Fruit fly (Drosophila melanogaster) whole organism, embryonic: Measurements from ENCODE around the gene CG7362.

ENCODE experiments used
- CG10431 ChIP-seq: fragments of 200-800 bp; sonication (Bioruptor generic); optimal IDR thresholded peaks from 3 replicates; lab custom pipeline; 2018; ENCODE audit warnings: missing biosample characterization, mild to moderate bottlenecking, missing genetic modification characterization
- CG12071 ChIP-seq: fragments of 200-800 bp; sonication (Bioruptor generic); optimal IDR thresholded peaks from 3 replicates; lab custom pipeline; 2018; ENCODE audit warnings: missing biosample characterization, mild to moderate bottlenecking, missing genetic modification characterization
- CG12299 ChIP-seq: fragments of 200-800 bp; sonication (Bioruptor generic); optimal IDR thresholded peaks from 2 replicates; lab custom pipeline; 2018; ENCODE audit warnings: missing biosample characterization, mild to moderate bottlenecking, missing genetic modification characterization
- CG14441 ChIP-seq: fragments of 200-800 bp; sonication (Bioruptor generic); IDR thresholded peaks from 2 replicates; pipeline ENCODE4 v1.3.6; 2022; ENCODE audit warnings: missing biosample characterization, missing genetic modification characterization
- CG15011 ChIP-seq: fragments of 200-800 bp; sonication (Bioruptor generic); optimal IDR thresholded peaks from 3 replicates; lab custom pipeline; 2018; ENCODE audit warnings: missing biosample characterization, mild to moderate bottlenecking, missing genetic modification characterization
- CG15514 ChIP-seq: fragments of 200-800 bp; sonication (Bioruptor generic); optimal IDR thresholded peaks from 3 replicates; lab custom pipeline; 2017; ENCODE audit warnings: missing biosample characterization, missing genetic modification characterization, mild to moderate bottlenecking, moderate library complexity, missing genetic modification reagents
- CG1602 ChIP-seq: fragments of 200-800 bp; sonication (Bioruptor generic); optimal IDR thresholded peaks from 3 replicates; lab custom pipeline; 2016; ENCODE audit warnings: missing biosample characterization, missing genetic modification characterization
- CG1603 ChIP-seq: fragments of 200-800 bp; sonication (Bioruptor generic); optimal IDR thresholded peaks from 2 replicates; lab custom pipeline; 2019; ENCODE audit warnings: missing biosample characterization, mild to moderate bottlenecking, missing genetic modification characterization, moderate library complexity
- CG17359 ChIP-seq: fragments of 200-800 bp; sonication (Bioruptor generic); optimal IDR thresholded peaks from 3 replicates; lab custom pipeline; 2018; ENCODE audit warnings: missing biosample characterization, mild to moderate bottlenecking, missing genetic modification characterization, moderate library complexity
- CG2202 ChIP-seq: fragments of 200-800 bp; sonication (Bioruptor generic); optimal IDR thresholded peaks from 2 replicates; lab custom pipeline; 2018; ENCODE audit warnings: missing biosample characterization, mild to moderate bottlenecking, missing genetic modification characterization
- CG2678 ChIP-seq: fragments of 200-800 bp; sonication (Bioruptor generic); optimal IDR thresholded peaks from 3 replicates; lab custom pipeline; 2019; ENCODE audit warnings: missing biosample characterization, mild to moderate bottlenecking, missing genetic modification characterization, moderate library complexity
- CG2712 ChIP-seq: fragments of 200-800 bp; optimal IDR thresholded peaks from 3 replicates; lab custom pipeline; 2019; ENCODE audit warnings: missing biosample characterization, mild to moderate bottlenecking, missing genetic modification characterization, moderate library complexity
- CG31224 ChIP-seq: fragments of 200-800 bp; sonication (Bioruptor generic); IDR thresholded peaks from 2 replicates; pipeline ENCODE4 v1.3.6; 2022; ENCODE audit warnings: missing biosample characterization, missing genetic modification characterization
- CG3995 ChIP-seq: fragments of 200-800 bp; sonication (Bioruptor generic); optimal IDR thresholded peaks from 3 replicates; lab custom pipeline; 2016; ENCODE audit warnings: missing biosample characterization, missing genetic modification characterization
- CG7271 ChIP-seq: fragments of 200-800 bp; sonication (Bioruptor generic); optimal IDR thresholded peaks from 2 replicates; lab custom pipeline; 2018; ENCODE audit warnings: missing biosample characterization, mild to moderate bottlenecking, missing genetic modification characterization, moderate library complexity
- CG7357 ChIP-seq: fragments of 200-800 bp; sonication (Bioruptor generic); IDR thresholded peaks from 3 replicates; pipeline ENCODE4 v1.3.6; 2022; ENCODE audit warnings: missing biosample characterization, missing genetic modification characterization
- CG8089 ChIP-seq: fragments of 200-800 bp; sonication (Bioruptor generic); optimal IDR thresholded peaks from 3 replicates; lab custom pipeline; 2016; ENCODE audit warnings: missing biosample characterization, missing genetic modification characterization
- CG8924 ChIP-seq: fragments of 200-800 bp; optimal IDR thresholded peaks from 3 replicates; lab custom pipeline; 2019; ENCODE audit warnings: missing biosample characterization, mild to moderate bottlenecking, missing genetic modification characterization, moderate library complexity
- CG9609 ChIP-seq: fragments of 200-800 bp; sonication (Bioruptor generic); optimal IDR thresholded peaks from 3 replicates; lab custom pipeline; 2016; ENCODE audit warnings: missing biosample characterization, missing genetic modification characterization
- Camta ChIP-seq: fragments of 200-800 bp; sonication (Bioruptor generic); optimal IDR thresholded peaks from 2 replicates; lab custom pipeline; 2016; ENCODE audit warnings: missing biosample characterization, missing genetic modification characterization
- Dfd ChIP-seq, 2 experiments: fragments of >200 bp; optimal IDR thresholded peaks; 2 replicates each; lab custom pipeline; 2017; ENCODE audit warnings: missing biosample characterization in 2 of 2, missing genetic modification characterization in 2 of 2
- Drgx ChIP-seq: fragments of 200-800 bp; sonication (Bioruptor generic); IDR thresholded peaks from 2 replicates; pipeline ENCODE4 v1.3.6; 2022; ENCODE audit warnings: missing biosample characterization, missing genetic modification characterization
- Fer1 ChIP-seq: fragments of 200-800 bp; sonication (Bioruptor generic); optimal IDR thresholded peaks from 2 replicates; lab custom pipeline; 2017; ENCODE audit warnings: missing biosample characterization, mild to moderate bottlenecking, missing genetic modification characterization
- H2.0 ChIP-seq: fragments of 200-800 bp; sonication (Bioruptor generic); IDR thresholded peaks from 2 replicates; pipeline ENCODE4 v1.3.6; 2022; ENCODE audit warnings: missing biosample characterization, missing genetic modification characterization
- HLH3B ChIP-seq: fragments of 200-800 bp; sonication (Bioruptor generic); IDR thresholded peaks from 2 replicates; pipeline ENCODE4 v1.3.6; 2022; ENCODE audit warnings: missing biosample characterization, missing genetic modification characterization
- Hr39 ChIP-seq: fragments of >200 bp; optimal IDR thresholded peaks from 2 replicates; lab custom pipeline; 2017
- Mrtf ChIP-seq: fragments of 200-800 bp; sonication (Bioruptor generic); IDR thresholded peaks from 3 replicates; pipeline ENCODE4 v1.3.6; 2022; ENCODE audit warnings: missing biosample characterization, missing genetic modification characterization
- NK7.1 ChIP-seq: fragments of 200-800 bp; sonication (Bioruptor generic); optimal IDR thresholded peaks from 3 replicates; lab custom pipeline; 2016; ENCODE audit warnings: missing biosample characterization, missing genetic modification characterization
- NfI ChIP-seq: fragments of 200-800 bp; sonication (Bioruptor generic); optimal IDR thresholded peaks from 3 replicates; lab custom pipeline; 2018; ENCODE audit warnings: missing biosample characterization, mild to moderate bottlenecking, missing genetic modification characterization, moderate library complexity
- Taf1 ChIP-seq: fragments of 200-800 bp; sonication (Bioruptor generic); IDR thresholded peaks from 2 replicates; pipeline ENCODE4 v1.3.6; 2022; ENCODE audit warnings: missing biosample characterization, missing genetic modification characterization
- aop ChIP-seq: fragments of 200-800 bp; sonication (Bioruptor generic); IDR thresholded peaks from 2 replicates; pipeline ENCODE4 v1.3.6; 2022; ENCODE audit warnings: missing biosample characterization, missing genetic modification characterization
- bcd ChIP-seq: fragments of 200-800 bp; sonication (Bioruptor generic); optimal IDR thresholded peaks from 2 replicates; lab custom pipeline; 2017; ENCODE audit warnings: missing biosample characterization, mild to moderate bottlenecking, missing genetic modification characterization
- br ChIP-seq: fragments of >200 bp; optimal IDR thresholded peaks from 2 replicates; lab custom pipeline; 2017
- ci ChIP-seq: fragments of 200-800 bp; sonication (Bioruptor generic); IDR thresholded peaks from 3 replicates; pipeline ENCODE4 v1.3.6; 2022; ENCODE audit warnings: missing biosample characterization, missing genetic modification characterization
- disco-r ChIP-seq: fragments of 200-800 bp; sonication (Bioruptor generic); optimal IDR thresholded peaks from 2 replicates; lab custom pipeline; 2016; ENCODE audit warnings: missing biosample characterization, missing genetic modification characterization
- ewg ChIP-seq: fragments of 200-800 bp; sonication (Bioruptor generic); optimal IDR thresholded peaks from 3 replicates; lab custom pipeline; 2017; ENCODE audit warnings: mild to moderate bottlenecking, missing biosample characterization, missing genetic modification reagents, missing genetic modification characterization
- eyg ChIP-seq: fragments of 200-800 bp; sonication (Bioruptor generic); optimal IDR thresholded peaks from 3 replicates; lab custom pipeline; 2016; ENCODE audit warnings: missing biosample characterization, missing genetic modification characterization
- fd64A ChIP-seq: fragments of 200-800 bp; sonication (Bioruptor generic); optimal IDR thresholded peaks from 3 replicates; lab custom pipeline; 2018; ENCODE audit warnings: missing biosample characterization, mild to moderate bottlenecking, missing genetic modification characterization
- gsb ChIP-seq: fragments of 200-800 bp; sonication (Bioruptor generic); IDR thresholded peaks from 2 replicates; pipeline ENCODE4 v1.3.6; 2022; ENCODE audit warnings: missing biosample characterization, missing genetic modification characterization
- hkb ChIP-seq, 2 experiments: fragments of 200-800 bp in 1 of 2; fragments of >200 bp in 1 of 2; sonication (Bioruptor generic) in 1 of 2; IDR thresholded peaks in 1 of 2; optimal IDR thresholded peaks in 1 of 2; 2 replicates each; pipeline versions ENCODE4 v1.3.6 to Lab custom; 2017 to 2022; ENCODE audit warnings: missing biosample characterization in 1 of 2, missing genetic modification characterization in 1 of 2
- kni ChIP-seq: fragments of 200-800 bp; sonication (Bioruptor generic); optimal IDR thresholded peaks from 3 replicates; lab custom pipeline; 2017; ENCODE audit warnings: mild to moderate bottlenecking, missing biosample characterization, missing genetic modification reagents, missing genetic modification characterization
- mld ChIP-seq: fragments of 200-800 bp; sonication (Bioruptor generic); IDR thresholded peaks from 3 replicates; pipeline ENCODE4 v1.3.6; 2022; ENCODE audit warnings: missing biosample characterization, missing genetic modification characterization; ENCODE audit not compliant: partially characterized antibody
- nau ChIP-seq: fragments of 200-800 bp; sonication (Bioruptor generic); optimal IDR thresholded peaks from 3 replicates; lab custom pipeline; 2017; ENCODE audit warnings: missing biosample characterization, mild to moderate bottlenecking, missing genetic modification characterization, missing genetic modification reagents
- pan ChIP-seq, 4 experiments: fragments of >200 bp in 3 of 4; fragments of 200-800 bp in 1 of 4; sonication (Bioruptor generic) in 1 of 4; optimal IDR thresholded peaks in 3 of 4; IDR thresholded peaks in 1 of 4; 2 replicates each; pipeline versions ENCODE4 v1.3.6 to Lab custom; 2017 to 2022; ENCODE audit warnings: missing biosample characterization in 2 of 4, missing genetic modification characterization in 2 of 4, mixed read lengths in 1 of 4
- sob ChIP-seq: fragments of 200-800 bp; sonication (Bioruptor generic); IDR thresholded peaks from 2 replicates; pipeline ENCODE4 v1.3.6; 2022; ENCODE audit warnings: missing biosample characterization, missing genetic modification characterization
- trh ChIP-seq: fragments of 200-800 bp; sonication (Bioruptor generic); optimal IDR thresholded peaks from 2 replicates; lab custom pipeline; 2016; ENCODE audit warnings: missing biosample characterization, missing genetic modification characterization
- wor ChIP-seq: fragments of 200-800 bp; sonication (Bioruptor generic); IDR thresholded peaks from 2 replicates; pipeline ENCODE4 v1.3.6; 2022; ENCODE audit warnings: missing biosample characterization, missing genetic modification characterization
- yki ChIP-seq: fragments of >200 bp; optimal IDR thresholded peaks from 3 replicates; lab custom pipeline; 2018

CG7362 gene

DNA sequence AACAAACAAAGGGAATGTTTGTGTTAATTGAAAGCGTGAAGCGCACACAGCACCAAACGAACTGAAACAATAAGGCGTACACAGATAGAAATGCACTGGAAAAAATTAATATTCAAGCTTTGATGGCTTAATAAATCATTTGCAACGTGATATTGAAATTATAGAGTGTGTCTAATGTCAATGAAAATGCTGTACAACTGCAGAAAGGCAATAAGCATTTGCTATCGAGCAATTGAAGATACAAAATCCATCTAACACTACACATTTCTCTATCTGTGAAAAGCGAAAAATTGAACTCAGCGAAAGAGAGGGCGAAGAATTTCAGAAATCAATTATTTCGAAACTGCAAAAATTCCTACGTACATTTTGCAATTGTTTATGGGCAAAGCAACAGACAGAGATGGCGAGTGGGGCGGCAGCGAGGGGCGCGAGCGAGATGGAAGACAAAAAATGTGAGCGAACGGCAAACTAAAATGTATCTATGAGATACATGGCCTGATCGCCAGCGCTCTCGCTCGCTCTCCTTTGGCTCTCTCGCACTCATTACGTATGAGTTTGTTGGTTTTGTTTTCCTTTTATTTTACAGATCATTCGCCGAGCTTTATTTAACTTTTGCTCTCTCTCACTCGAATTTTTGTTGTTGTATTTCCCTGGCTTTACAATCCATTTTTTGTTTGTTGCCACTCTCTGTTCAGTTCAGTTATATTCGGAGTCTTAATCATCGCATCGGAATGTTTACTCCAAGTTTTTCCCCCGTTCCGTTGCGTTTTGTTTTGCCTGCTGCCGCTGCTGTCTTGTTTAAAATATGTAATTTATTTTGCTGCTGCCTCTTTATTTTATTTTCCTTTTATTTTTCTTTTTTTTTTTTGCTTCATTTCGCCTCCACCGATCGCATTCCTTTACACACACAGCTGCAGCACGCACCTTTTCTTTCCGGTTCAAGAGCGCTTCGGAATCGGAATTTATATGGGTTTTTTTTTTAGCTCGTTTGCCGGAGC lies 32.0 kb downstream of the CG7362 start (continued):
- TF ChIP-seq CG7271 (tag; lab: Kevin White, UChicago) (no peak), CG1603 (peak; percentile 78), CG17359 (tag; lab: Kevin White, UChicago) (peak; percentile 81), CG8924 (tag; lab: Kevin White, UChicago) (peak; percentile 70), CG10431 (GFP tag; lab: Kevin White, UChicago) (no peak), CG7357 (peak; percentile 19; the same call in 1 of the 3 replicates), wor (GFP tag; lab: Robert Waterston, UW) (peak; percentile 36; the same call in 1 of the 2 replicates), CG3995 (GFP tag; lab: Kevin White, UChicago) (no peak), CG15011 (GFP tag; lab: Kevin White, UChicago) (peak; percentile 38), fd64A (peak; percentile 5), aop (GFP tag; lab: Robert Waterston, UW) (no peak), CG12299 (tag; lab: Kevin White, UChicago) (no peak), CG2712 (tag; lab: Kevin White, UChicago) (peak; percentile 73), trh (GFP tag; lab: Kevin White, UChicago) (no peak), gsb (GFP tag; lab: Robert Waterston, UW) (0 out of 2 replicates have a peak, but pooled peaks have one; percentile 17), eyg (GFP tag; lab: Kevin White, UChicago) (peak; percentile 45), Mrtf (GFP tag; lab: Robert Waterston, UW) (peak; percentile 57; the same call in 2 of the 3 replicates), CG12071 (GFP tag; lab: Kevin White, UChicago) (peak; percentile 58), NfI (GFP tag; lab: Kevin White, UChicago) (peak; percentile 59), Camta (GFP tag; lab: Kevin White, UChicago) (peak; percentile 59), H2.0 (GFP tag; lab: Robert Waterston, UW) (peak; percentile 69), nau (GFP tag; lab: Kevin White, UChicago) (peak; percentile 78), hkb (optimal IDR thresholded peaks at IDR 0.05; lab: Kevin White, UChicago) (no peak), hkb (GFP tag; IDR thresholded peaks at IDR 0.05; lab: Robert Waterston, UW) (peak; percentile 77), Fer1 (GFP tag; lab: Kevin White, UChicago) (peak; percentile 54), mld (GFP tag; lab: Robert Waterston, UW) (no peak), CG2202 (tag; lab: Kevin White, UChicago) (peak; percentile 32), CG8089 (GFP tag; lab: Kevin White, UChicago) (peak; percentile 14), CG15514 (GFP tag; lab: Kevin White, UChicago) (peak; percentile 49), CG1602 (GFP tag; lab: Kevin White, UChicago) (peak; percentile 63), disco-r (GFP tag; lab: Kevin White, UChicago) (peak; percentile 71), HLH3B (GFP tag; lab: Robert Waterston, UW) (peak; percentile 63), ewg (GFP tag; lab: Kevin White, UChicago) (peak; percentile 43), CG2678 (tag; lab: Kevin White, UChicago) (peak; percentile 78), Hr39 (lab: Kevin White, UChicago) (no peak), kni (GFP tag; lab: Kevin White, UChicago) (peak; percentile 13), Taf1 (no peak), NK7.1 (GFP tag; lab: Kevin White, UChicago) (peak; percentile 44), CG9609 (GFP tag; lab: Kevin White, UChicago) (peak; percentile 68), br (no peak), Drgx (GFP tag; lab: Robert Waterston, UW) (peak; percentile 74), CG14441 (peak; percentile 84), sob (GFP tag; lab: Robert Waterston, UW) (peak; percentile 68), pan (optimal IDR thresholded peaks at IDR 0.05; lab: Kevin White, UChicago) (no peak), pan (GFP tag; optimal IDR thresholded peaks at IDR 0.05 in 1 of 2, IDR thresholded peaks at IDR 0.05 in 1 of 2) (peak in 1 of 2 experiments; percentile 80), bcd (GFP tag; lab: Kevin White, UChicago) (peak; percentile 71), yki (peak; percentile 21), CG31224 (GFP tag; lab: Robert Waterston, UW) (peak; percentile 60), Dfd (GFP tag; optimal IDR thresholded peaks at IDR 0.05; lab: Kevin White, UChicago) (no peak), ci (GFP tag; lab: Robert Waterston, UW) (peak; percentile 71; the same call in 2 of the 3 replicates)
